Fruit fly (Drosophila melanogaster) whole organism, pupa: Measurements from ENCODE around the gene Sac1.

Source experiments
- CG10348 ChIP-seq: fragments of 200-800 bp; sonication (Bioruptor generic); IDR thresholded peaks from 2 replicates; pipeline ENCODE4 v1.3.6; 2022; ENCODE audit warnings: missing biosample characterization, missing genetic modification characterization
- EcR ChIP-seq: fragments of 200-800 bp; sonication (Bioruptor generic); optimal IDR thresholded peaks from 3 replicates; lab custom pipeline; 2019; ENCODE audit warnings: missing biosample characterization, missing genetic modification characterization, mild to moderate bottlenecking, moderate library complexity, missing genetic modification reagents
- fd96Ca ChIP-seq: fragments of 200-800 bp; sonication (Bioruptor generic); IDR thresholded peaks from 3 replicates; pipeline ENCODE4 v1.3.6; 2022; ENCODE audit warnings: missing biosample characterization, missing genetic modification characterization

DNA sequence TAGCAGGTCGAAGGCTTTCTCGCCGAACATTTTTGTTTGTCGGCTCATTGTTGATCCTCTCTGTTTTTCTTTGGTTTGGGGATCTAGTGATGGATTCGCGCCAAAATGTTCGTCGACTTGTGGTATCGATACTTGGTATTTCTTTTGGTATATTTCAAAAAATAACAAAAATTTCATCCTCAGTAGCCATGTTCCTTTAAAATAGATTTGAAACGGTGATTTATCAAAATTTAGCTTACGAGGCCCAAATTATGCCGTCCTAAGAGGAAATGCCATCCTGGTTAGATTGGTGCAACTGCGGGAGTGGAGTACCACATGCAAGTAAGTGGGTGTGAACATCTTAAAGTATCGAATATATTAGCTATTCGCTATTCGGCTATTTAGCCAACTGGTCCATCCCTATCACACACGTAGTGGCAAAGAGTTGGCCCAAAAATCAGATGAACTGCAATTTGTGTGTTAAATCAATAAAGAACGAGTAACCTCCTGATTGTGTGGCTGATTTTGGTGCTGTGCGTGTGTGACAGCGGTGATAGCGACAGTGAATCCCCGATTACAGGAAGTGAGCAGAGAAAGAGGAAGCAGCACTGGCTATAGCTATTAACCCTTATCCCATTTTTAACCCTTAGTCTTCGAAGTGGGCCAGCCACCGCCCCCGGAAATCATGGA is at the start of gene Sac1, which contains the start of gene Psf1:
- TF ChIP-seq CG10348 (GFP tag; lab: Robert Waterston, UW), result no peak
- no peak for TF ChIP-seq EcR
- TF ChIP-seq fd96Ca (GFP tag; lab: Robert Waterston, UW), result peak; percentile 51; the same call in 1 of the 3 replicates
